Worm (Caenorhabditis elegans): ENCODE results near the gene K08D9.2.

K08D9.2 gene

DNA sequence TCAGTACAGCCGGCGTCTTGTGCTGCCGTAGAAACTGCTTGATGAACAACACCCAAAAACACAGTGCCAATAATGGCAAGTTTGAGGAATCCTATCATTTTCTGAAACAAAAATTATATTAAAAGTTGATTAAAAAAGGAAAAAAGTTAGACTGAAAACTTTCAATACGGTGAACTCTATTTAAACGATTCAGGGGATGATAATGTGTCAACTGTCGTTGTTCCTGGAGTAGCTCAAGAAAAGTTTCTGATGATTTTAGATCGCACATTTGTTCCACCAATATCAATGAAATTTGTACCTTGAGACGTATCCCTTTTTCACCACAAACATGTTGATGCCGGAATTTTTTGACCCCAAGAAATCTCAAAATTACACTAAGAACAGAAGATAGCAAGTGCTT is 40.5 kb downstream of the K08D9.2 start, which contains the start of gene T28A11.18:
T28A11.18 (minus strand) TSS at position 101 of the 400 bp plus-strand sequence.
- TF ChIP-seq daf-16 (GFP tag; optimal IDR thresholded peaks at IDR 0.05) (peak in 1 of 2 experiments; percentile 44), daf-16 (tag; optimal IDR thresholded peaks at IDR 0.05) (no peak), ces-1 (GFP tag; optimal IDR thresholded peaks at IDR 0.05) (no peak), zip-11 (GFP tag; IDR thresholded peaks at IDR 0.05) (no peak), ceh-28 (tag; optimal IDR thresholded peaks at IDR 0.05) (no peak)

DNA sequence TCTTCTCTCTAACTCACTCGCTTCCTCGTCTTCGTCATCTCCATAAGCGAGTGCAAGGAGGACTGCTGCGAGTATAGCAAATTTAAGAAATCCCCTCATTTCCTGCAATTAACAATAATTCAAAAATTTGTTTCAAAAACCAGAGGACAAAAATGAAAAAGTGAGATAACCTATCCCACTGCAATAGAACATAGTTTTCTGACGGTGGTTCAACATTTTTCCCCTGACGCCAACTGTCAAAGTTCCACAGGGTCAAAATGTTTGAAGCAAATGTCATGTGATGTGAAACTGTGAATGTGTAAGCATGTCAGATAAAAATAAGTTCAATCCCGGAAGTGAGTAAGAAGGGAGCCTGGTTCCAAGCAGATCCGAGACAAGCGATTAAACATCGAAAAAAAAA is 41.9 kb downstream of the K08D9.2 start, which contains the start of gene T28A11.19:
T28A11.19 (minus strand) TSS at position 108 of the 400 bp plus-strand sequence.
- peak; percentile 31 for TF ChIP-seq aha-1 (tag)
- TF ChIP-seq nhr-6 (tag; optimal IDR thresholded peaks at IDR 0.05): no peak
- TF ChIP-seq unc-62 (GFP tag; optimal IDR thresholded peaks at IDR 0.05 in 1 of 2): peak in 1 of 2 experiments; percentile 97
- no peak for TF ChIP-seq unc-62 (tag; optimal IDR thresholded peaks at IDR 0.05)

DNA sequence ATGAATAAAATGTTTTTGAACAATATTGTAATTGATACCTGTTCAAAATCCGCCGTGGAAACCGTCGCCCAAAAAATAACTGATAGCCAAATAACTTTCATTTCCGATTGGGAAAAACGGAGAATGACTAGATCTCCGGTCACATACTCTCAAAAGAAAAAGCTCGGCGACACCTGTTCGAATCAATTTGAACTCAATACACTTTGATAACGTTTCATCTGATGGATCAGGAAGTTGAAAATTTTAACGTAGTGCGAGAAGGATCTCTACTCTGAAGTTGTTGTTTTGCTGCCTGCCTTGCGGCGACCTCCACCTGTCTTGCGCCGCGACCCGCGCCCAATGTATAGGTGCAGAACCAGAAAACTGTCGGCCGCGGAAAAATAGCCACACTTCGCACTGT is 45.7 kb downstream of the K08D9.2 start, which contains the start of gene T28A11.20:
T28A11.20 (minus strand) TSS at position 101 of the 400 bp plus-strand sequence.
- no peak for TF ChIP-seq mdt-29 (GFP tag; IDR thresholded peaks at IDR 0.05)
- no peak for TF ChIP-seq lin-15B (tag; optimal IDR thresholded peaks at IDR 0.05)
- no peak for TF ChIP-seq nhr-25 (tag; optimal IDR thresholded peaks at IDR 0.05; ENCODE audit: borderline replicate concordance, insufficient read depth)
- TF ChIP-seq ceh-28 (tag; optimal IDR thresholded peaks at IDR 0.05): no peak
- no peak for TF ChIP-seq hlh-30 (tag; optimal IDR thresholded peaks at IDR 0.05; ENCODE audit: insufficient read depth)
- no peak for TF ChIP-seq ceh-82 (tag; optimal IDR thresholded peaks at IDR 0.05)
- no peak for TF ChIP-seq F49E8.2 (tag; optimal IDR thresholded peaks at IDR 0.05; ENCODE audit: borderline replicate concordance)
- TF ChIP-seq zag-1 (tag; optimal IDR thresholded peaks at IDR 0.05): no peak
- TF ChIP-seq Y105C5A.15 (GFP tag; IDR thresholded peaks at IDR 0.05): no peak
- TF ChIP-seq snpc-4 (tag; optimal IDR thresholded peaks at IDR 0.05): no peak
- no peak for TF ChIP-seq tag-97 (GFP tag; IDR thresholded peaks at IDR 0.05)
- no peak for TF ChIP-seq mes-2 (tag; optimal IDR thresholded peaks at IDR 0.05; ENCODE audit: poor library complexity, severe bottlenecking)
- TF ChIP-seq nhr-102 (tag; optimal IDR thresholded peaks at IDR 0.05): no peak

DNA sequence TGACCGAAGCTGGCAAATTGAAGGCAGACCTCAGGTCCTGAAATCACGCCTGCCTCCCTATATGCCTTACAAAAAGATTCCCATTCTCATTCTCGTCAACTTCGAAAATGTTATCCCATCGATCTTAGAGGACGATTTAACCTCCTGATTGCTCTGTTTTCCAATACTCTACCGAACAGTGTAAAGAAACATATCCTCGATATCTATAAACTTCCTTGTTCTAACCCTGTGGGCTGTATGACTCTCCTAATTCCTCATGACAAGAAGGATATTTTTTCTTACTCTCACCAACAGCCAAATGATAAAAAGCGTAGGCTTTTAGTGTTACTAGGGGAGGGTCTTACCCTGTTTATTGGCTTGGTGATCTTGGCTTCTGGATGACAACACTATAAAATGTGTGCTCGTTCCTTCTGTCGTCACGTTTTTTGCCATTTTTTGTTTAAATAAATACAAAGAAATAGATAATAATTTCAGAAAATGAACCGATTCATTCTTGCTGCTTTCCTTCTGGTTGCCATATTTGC is 46.2 kb downstream of the K08D9.2 start, which contains the start of gene T28A11.4:
T28A11.4 (plus strand) TSS at position 474 of the 524 bp plus-strand sequence.
- no peak for TF ChIP-seq hmg-1.1 (GFP tag; IDR thresholded peaks at IDR 0.05)
- peak in 1 of 2 experiments; percentile 55 for TF ChIP-seq unc-62 (GFP tag; optimal IDR thresholded peaks at IDR 0.05 in 1 of 2)
- no peak for TF ChIP-seq unc-62 (tag; optimal IDR thresholded peaks at IDR 0.05)
- peak; percentile 68 for TF ChIP-seq aha-1 (tag)
- no peak for TF ChIP-seq aly-2 (tag; optimal IDR thresholded peaks at IDR 0.05)

DNA sequence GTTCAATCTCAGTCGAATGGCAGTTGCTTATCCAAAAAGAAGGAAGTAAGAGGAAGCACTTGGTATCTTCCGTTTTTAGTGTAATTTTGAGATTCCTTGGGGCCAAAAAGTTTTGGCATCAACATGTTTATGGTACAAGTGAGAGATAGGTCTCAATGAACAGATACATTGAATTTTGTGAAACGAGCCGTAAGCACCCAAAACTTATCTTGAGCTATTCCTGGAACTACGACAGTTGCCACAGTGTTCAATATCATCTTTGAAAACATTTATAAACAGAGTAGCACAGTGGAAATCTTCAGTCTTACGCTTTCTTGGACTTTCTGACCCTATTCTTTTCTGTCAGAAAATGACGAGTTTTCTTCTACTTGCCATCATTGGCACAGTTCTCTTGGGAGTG is 47.6 kb downstream of the K08D9.2 start, which contains the start of gene T28A11.3:
T28A11.3 (plus strand) TSS at position 301 of the 400 bp plus-strand sequence.
- TF ChIP-seq mxl-2 (GFP tag; conservative IDR thresholded peaks at IDR 0.05): no peak
- TF ChIP-seq mes-2 (tag; optimal IDR thresholded peaks at IDR 0.05; ENCODE audit: poor library complexity, severe bottlenecking): no peak
- peak in 1 of 2 experiments; percentile 32 for TF ChIP-seq daf-16 (GFP tag; optimal IDR thresholded peaks at IDR 0.05)
- no peak for TF ChIP-seq daf-16 (tag; optimal IDR thresholded peaks at IDR 0.05)
- no peak for TF ChIP-seq daf-19 (GFP tag; conservative IDR thresholded peaks at IDR 0.05)

DNA sequence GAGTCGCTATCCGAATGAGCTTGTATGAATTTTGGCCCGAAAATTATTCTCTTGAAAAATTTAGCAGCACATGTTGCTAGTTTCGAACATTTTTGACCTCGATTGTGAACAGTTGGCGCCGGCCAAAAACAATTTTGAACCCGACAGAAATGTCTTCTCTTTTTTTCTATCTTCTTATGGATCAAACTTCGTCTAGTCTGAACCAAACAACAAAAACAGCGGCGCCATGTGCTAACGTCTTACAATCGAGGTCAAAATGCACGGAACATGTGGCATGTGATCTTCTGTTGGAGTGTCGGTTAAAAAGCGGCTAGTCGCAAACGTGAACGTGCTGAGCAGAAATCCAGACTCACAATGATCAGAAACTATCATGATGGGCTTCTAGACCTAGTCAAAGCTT is 48.7 kb downstream of the K08D9.2 start:
- TF ChIP-seq lsy-2 (tag; optimal IDR thresholded peaks at IDR 0.05) (no peak), spr-1 (tag; optimal IDR thresholded peaks at IDR 0.05) (no peak), pha-4 (GFP tag; IDR thresholded peaks at IDR 0.05) (no peak), pha-4 (tag; optimal IDR thresholded peaks at IDR 0.05) (no peak), arid-1 (GFP tag; conservative IDR thresholded peaks at IDR 0.05) (no peak), nhr-76 (tag; optimal IDR thresholded peaks at IDR 0.05) (no peak), unc-62 (GFP tag; optimal IDR thresholded peaks at IDR 0.05 in 1 of 2) (peak in 1 of 2 experiments; percentile 80), unc-62 (tag; optimal IDR thresholded peaks at IDR 0.05) (no peak), fkh-10 (GFP tag; optimal IDR thresholded peaks at IDR 0.05) (no peak), nhr-11 (tag; optimal IDR thresholded peaks at IDR 0.05) (peak; percentile 15), ceh-32 (tag; optimal IDR thresholded peaks at IDR 0.05; ENCODE audit: poor library complexity) (no peak), daf-16 (GFP tag; optimal IDR thresholded peaks at IDR 0.05) (peak in 1 of 2 experiments; percentile 90), daf-16 (tag; optimal IDR thresholded peaks at IDR 0.05) (no peak), hlh-30 (tag; optimal IDR thresholded peaks at IDR 0.05; ENCODE audit: insufficient read depth) (peak; percentile 16), mep-1 (tag; optimal IDR thresholded peaks at IDR 0.05) (no peak), dmd-9 (GFP tag; IDR thresholded peaks at IDR 0.05) (no peak), lir-3 (tag; optimal IDR thresholded peaks at IDR 0.05) (no peak), skn-1 (tag; optimal IDR thresholded peaks at IDR 0.05) (no peak), duxl-1 (tag; optimal IDR thresholded peaks at IDR 0.05; ENCODE audit: poor library complexity) (no peak), zip-2 (tag; optimal IDR thresholded peaks at IDR 0.05) (no peak), Y75B8A.6 (GFP tag; IDR thresholded peaks at IDR 0.05) (no peak)

All from whole organism, L4 larva.